Fruit fly (Drosophila melanogaster): ENCODE results near the gene MED7.

Gene MED7

dm6 chr3R:10776047-10776659 lies 15.3 kb upstream of the MED7 start:
- TF ChIP-seq D19A (tag; optimal IDR thresholded peaks at IDR 0.05) = peak; percentile 54
- peak; percentile 67 for TF ChIP-seq sens (GFP tag)
- TF ChIP-seq D (optimal IDR thresholded peaks at IDR 0.05) = no peak
- TF ChIP-seq D (GFP tag; optimal IDR thresholded peaks at IDR 0.05) = no peak
- 0 out of 3 replicates have a peak, but pooled peaks have one; percentile 35 for TF ChIP-seq so (GFP tag; IDR thresholded peaks at IDR 0.05)
- TF ChIP-seq CG11398 (GFP tag; optimal IDR thresholded peaks at IDR 0.05) = no peak
- 0 out of 2 replicates have a peak, but pooled peaks have one; percentile 16 for TF ChIP-seq al (GFP tag; IDR thresholded peaks at IDR 0.05)
- 0 out of 3 replicates have a peak, but pooled peaks have one; percentile 6 for TF ChIP-seq C15 (GFP tag; IDR thresholded peaks at IDR 0.05)
- peak; percentile 86 for TF ChIP-seq Ets65A (GFP tag)
- TF ChIP-seq gcm (GFP tag; optimal IDR thresholded peaks at IDR 0.05) = no peak
- TF ChIP-seq Side (GFP tag; optimal IDR thresholded peaks at IDR 0.05) = no peak
- peak; percentile 87 for TF ChIP-seq sd (tag; optimal IDR thresholded peaks at IDR 0.05)

- no peak for TF ChIP-seq unpg (GFP tag; optimal IDR thresholded peaks at IDR 0.05)
- no peak for TF ChIP-seq CG6813 (GFP tag; optimal IDR thresholded peaks at IDR 0.05)
- TF ChIP-seq stc (GFP tag; IDR thresholded peaks at IDR 0.05) = no peak
- no peak for TF ChIP-seq pan (optimal IDR thresholded peaks at IDR 0.05)
- peak in 1 of 2 experiments; percentile 16 for TF ChIP-seq pan (GFP tag; optimal IDR thresholded peaks at IDR 0.05 in 1 of 2, IDR thresholded peaks at IDR 0.05 in 1 of 2)
- TF ChIP-seq CG15601 (tag; optimal IDR thresholded peaks at IDR 0.05) = no peak
- no peak for TF ChIP-seq hb (GFP tag; IDR thresholded peaks at IDR 0.05; ENCODE audit: partially characterized antibody)
- TF ChIP-seq sqz (GFP tag; optimal IDR thresholded peaks at IDR 0.05) = no peak
- no peak for TF ChIP-seq Lpt (GFP tag; optimal IDR thresholded peaks at IDR 0.05)
- no peak for TF ChIP-seq Dip2 (GFP tag; IDR thresholded peaks at IDR 0.05)
- TF ChIP-seq ken (GFP tag; IDR thresholded peaks at IDR 0.05) = no peak
- no peak for TF ChIP-seq MTF-1 (GFP tag; optimal IDR thresholded peaks at IDR 0.05; ENCODE audit: borderline replicate concordance)
- TF ChIP-seq Dad (GFP tag; optimal IDR thresholded peaks at IDR 0.05) = no peak
- TF ChIP-seq CG14710 (tag; optimal IDR thresholded peaks at IDR 0.05) = no peak
- no peak for TF ChIP-seq CG4707 (GFP tag; optimal IDR thresholded peaks at IDR 0.05)
- no peak for TF ChIP-seq mirr (GFP tag; optimal IDR thresholded peaks at IDR 0.05)
- no peak for TF ChIP-seq fd96Cb (tag; optimal IDR thresholded peaks at IDR 0.05)
- TF ChIP-seq CG3281 (GFP tag; optimal IDR thresholded peaks at IDR 0.05) = no peak
- no peak for TF ChIP-seq Dip3 (GFP tag; optimal IDR thresholded peaks at IDR 0.05)
- TF ChIP-seq Atf-2 (GFP tag; optimal IDR thresholded peaks at IDR 0.05) = no peak
- TF ChIP-seq CG6791 (GFP tag; IDR thresholded peaks at IDR 0.05; ENCODE audit: partially characterized antibody) = no peak
- TF ChIP-seq ERR (GFP tag; optimal IDR thresholded peaks at IDR 0.05) = no peak
- no peak for TF ChIP-seq pum (GFP tag; optimal IDR thresholded peaks at IDR 0.05)
- no peak for TF ChIP-seq kah (GFP tag; optimal IDR thresholded peaks at IDR 0.05)
- 0 out of 3 replicates have a peak, but pooled peaks have one; percentile 38 for TF ChIP-seq H15 (GFP tag; IDR thresholded peaks at IDR 0.05)
- TF ChIP-seq C15 (GFP tag; IDR thresholded peaks at IDR 0.05) = 0 out of 3 replicates have a peak, but pooled peaks have one; percentile 42
- TF ChIP-seq bab2 (GFP tag; optimal IDR thresholded peaks at IDR 0.05) = no peak
- no peak for TF ChIP-seq emc (GFP tag; optimal IDR thresholded peaks at IDR 0.05)
- no peak for TF ChIP-seq cas (GFP tag; IDR thresholded peaks at IDR 0.05)
- no peak for TF ChIP-seq Atf6 (GFP tag; IDR thresholded peaks at IDR 0.05)
- no peak for TF ChIP-seq Hey (tag; optimal IDR thresholded peaks at IDR 0.05)
- no peak for TF ChIP-seq disco-r (GFP tag; optimal IDR thresholded peaks at IDR 0.05)
- no peak for TF ChIP-seq insv (GFP tag; optimal IDR thresholded peaks at IDR 0.05)
- TF ChIP-seq CG5245 (GFP tag; optimal IDR thresholded peaks at IDR 0.05) = no peak
- TF ChIP-seq CG4730 (GFP tag; IDR thresholded peaks at IDR 0.05) = no peak
- TF ChIP-seq Med (GFP tag) = peak; percentile 74
- TF ChIP-seq phol (tag; optimal IDR thresholded peaks at IDR 0.05) = peak; percentile 13
- TF ChIP-seq lilli (GFP tag; optimal IDR thresholded peaks at IDR 0.05) = no peak
- TF ChIP-seq ci (GFP tag; IDR thresholded peaks at IDR 0.05) = no peak
- no peak for TF ChIP-seq CG3407 (GFP tag; optimal IDR thresholded peaks at IDR 0.05)
Measured at dm6 chr3R:10775246-10775645, 14.4 kb upstream of the MED7 start.

All from whole organism, embryonic.